Fruit fly (Drosophila melanogaster) whole organism, prepupa: ENCODE results near the gene ND-MNLL.

Experiments used
- CG10631 ChIP-seq: fragments of 200-800 bp; sonication (Bioruptor generic); optimal IDR thresholded peaks from 2 replicates; lab custom pipeline; 2016; ENCODE audit warnings: missing biosample characterization, missing genetic modification characterization
- CG10669 ChIP-seq: fragments of 200-800 bp; sonication (Bioruptor generic); optimal IDR thresholded peaks from 3 replicates; lab custom pipeline; 2018; ENCODE audit warnings: missing biosample characterization, mild to moderate bottlenecking, missing genetic modification characterization, moderate library complexity
- CG16779 ChIP-seq: fragments of 200-800 bp; sonication (Bioruptor generic); optimal IDR thresholded peaks from 3 replicates; lab custom pipeline; 2017; ENCODE audit warnings: missing biosample characterization, mild to moderate bottlenecking, missing genetic modification characterization
- CG6276 ChIP-seq: fragments of 200-800 bp; sonication (Bioruptor generic); optimal IDR thresholded peaks from 2 replicates; lab custom pipeline; 2017; ENCODE audit warnings: missing biosample characterization, mild to moderate bottlenecking, missing genetic modification characterization
- CG6854 ChIP-seq: fragments of 200-800 bp; sonication (Bioruptor generic); optimal IDR thresholded peaks from 2 replicates; lab custom pipeline; 2017; ENCODE audit warnings: missing biosample characterization, mild to moderate bottlenecking, missing genetic modification characterization
- Hr4 ChIP-seq: fragments of 200-800 bp; sonication (Bioruptor generic); optimal IDR thresholded peaks from 3 replicates; lab custom pipeline; 2016; ENCODE audit warnings: missing biosample characterization, missing genetic modification characterization
- OdsH ChIP-seq: fragments of 200-800 bp; sonication (Bioruptor generic); optimal IDR thresholded peaks from 3 replicates; lab custom pipeline; 2016; ENCODE audit warnings: missing biosample characterization, missing genetic modification characterization
- achi ChIP-seq: fragments of 200-800 bp; sonication (Bioruptor generic); optimal IDR thresholded peaks from 3 replicates; lab custom pipeline; 2016; ENCODE audit warnings: missing biosample characterization, missing genetic modification characterization
- cyc ChIP-seq: fragments of 200-800 bp; sonication (Bioruptor generic); optimal IDR thresholded peaks from 3 replicates; lab custom pipeline; 2016; ENCODE audit warnings: missing biosample characterization, missing genetic modification characterization
- dac ChIP-seq: fragments of 200-800 bp; sonication (Bioruptor generic); optimal IDR thresholded peaks from 2 replicates; lab custom pipeline; 2017; ENCODE audit warnings: missing biosample characterization, mild to moderate bottlenecking, missing genetic modification characterization
- spab ChIP-seq: fragments of 200-800 bp; sonication (Bioruptor generic); optimal IDR thresholded peaks from 2 replicates; lab custom pipeline; 2017; ENCODE audit warnings: missing biosample characterization, mild to moderate bottlenecking, missing genetic modification characterization, missing genetic modification reagents
- topi ChIP-seq: fragments of 200-800 bp; sonication (Bioruptor generic); optimal IDR thresholded peaks from 3 replicates; lab custom pipeline; 2016; ENCODE audit warnings: missing biosample characterization, missing genetic modification characterization
- vri ChIP-seq: fragments of 200-800 bp; sonication (Bioruptor generic); optimal IDR thresholded peaks from 3 replicates; lab custom pipeline; 2016; ENCODE audit warnings: missing biosample characterization, mild to moderate bottlenecking, missing genetic modification characterization

DNA sequence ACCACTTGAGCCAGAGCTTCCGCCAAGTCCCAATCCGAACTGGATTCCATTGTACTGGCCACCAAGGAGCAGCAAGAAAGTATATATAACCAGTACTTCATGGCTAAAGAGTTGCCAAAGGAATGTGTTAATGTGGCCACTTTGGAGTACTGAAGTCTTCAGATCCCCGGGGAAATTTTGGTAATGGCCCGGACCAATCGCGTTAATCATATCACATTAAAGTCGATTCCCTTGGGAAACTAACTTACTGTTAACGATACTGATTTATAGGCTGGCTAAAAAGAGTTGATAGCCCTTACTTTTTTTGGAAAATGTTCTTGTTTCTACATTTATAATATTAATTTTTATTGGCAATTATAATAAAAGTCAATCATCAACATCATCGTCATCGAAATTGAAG is 26.7 kb downstream of the ND-MNLL start, which contains the start of gene Ir7b:
- TF ChIP-seq CG16779 = no peak
- no peak for TF ChIP-seq spab (GFP tag; lab: Kevin White, UChicago)
- TF ChIP-seq CG6276 (GFP tag; lab: Kevin White, UChicago) = no peak
- TF ChIP-seq Hr4 (GFP tag; lab: Kevin White, UChicago) = no peak
- TF ChIP-seq CG10669 = no peak
- TF ChIP-seq CG10631 (GFP tag; lab: Kevin White, UChicago) = no peak
- TF ChIP-seq topi (GFP tag; lab: Kevin White, UChicago) = no peak
- TF ChIP-seq OdsH (GFP tag; lab: Kevin White, UChicago) = no peak
- no peak for TF ChIP-seq cyc (GFP tag; lab: Kevin White, UChicago)
- TF ChIP-seq vri (GFP tag; lab: Kevin White, UChicago) = no peak
- no peak for TF ChIP-seq dac
- TF ChIP-seq achi = no peak
- no peak for TF ChIP-seq CG6854 (GFP tag; lab: Kevin White, UChicago)
